Fruit fly (Drosophila melanogaster) whole organism: ENCODE results near the gene scramb1.

ENCODE experiments used
- CG8478 ChIP-seq: fragments of >200 bp; optimal IDR thresholded peaks from 2 replicates; lab custom pipeline; 2018; ENCODE audit warnings: inconsistent platforms
- psq ChIP-seq: fragments of >200 bp; optimal IDR thresholded peaks from 2 replicates; lab custom pipeline; 2017
- usp ChIP-seq: fragments of >200 bp; optimal IDR thresholded peaks from 2 replicates; lab custom pipeline; 2017; ENCODE audit warnings: missing biosample characterization, missing genetic modification characterization, mixed read lengths

- TF ChIP-seq usp (GFP tag; lab: Kevin White, UChicago) (no peak), psq (lab: Kevin White, UChicago) (no peak), CG8478 (no peak)
Observed at dm6 chr3L:10201655-10202054, 23.4 kb downstream of the scramb1 start, which contains the start of gene ect.
